Worm (Caenorhabditis elegans) whole organism, L4/young adult: Measurements from ENCODE around the gene skr-3.

Experiments
- W03F9.2 ChIP-seq: fragments of 150-350 bp; optimal IDR thresholded peaks from 2 replicates; lab custom pipeline; 2014; ENCODE audit warnings: missing biosample characterization, missing genetic modification characterization
- him-1 ChIP-seq: sonication (generic microtip); optimal IDR thresholded peaks from 2 replicates; lab custom pipeline; 2016; ENCODE audit warnings: missing genotype, missing genetic modification reagents, missing genetic modification characterization, missing compliant biosample characterization

ce11 chrV:16132215-16132614 lies 11.3 kb downstream of the skr-3 start:
- TF ChIP-seq him-1 (tag; lab: Kevin White, UChicago) (no peak), W03F9.2 (tag; lab: Kevin White, UChicago) (no peak)
